Worm (Caenorhabditis elegans) whole organism, L1 larva: ENCODE measurements around the gene Y116F11B.8.

Experiments
- C04F5.9 ChIP-seq: sonication (generic microtip); optimal IDR thresholded peaks from 2 replicates; lab custom pipeline; 2016; ENCODE audit warnings: missing genetic modification characterization, missing compliant biosample characterization
- C16A3.4 ChIP-seq: fragments of 150-350 bp; optimal IDR thresholded peaks from 2 replicates; lab custom pipeline; 2014; ENCODE audit warnings: missing biosample characterization, missing genetic modification characterization
- Y116A8C.19 ChIP-seq: sonication (generic microtip); optimal IDR thresholded peaks from 2 replicates; lab custom pipeline; 2016; ENCODE audit warnings: missing compliant biosample characterization, missing genetic modification characterization, borderline replicate concordance
- aha-1 ChIP-seq: fragments of 150-350 bp; optimal IDR thresholded peaks from 2 replicates; lab custom pipeline; 2014; ENCODE audit warnings: missing biosample characterization, missing genetic modification characterization
- alr-1 ChIP-seq: fragments of 200-800 bp; sonication (Bioruptor generic); optimal IDR thresholded peaks from 2 replicates; lab custom pipeline; 2018; ENCODE audit warnings: borderline replicate concordance, mild to moderate bottlenecking, missing genetic modification characterization, missing compliant biosample characterization
- blmp-1 ChIP-seq: fragments of 150-350 bp; optimal IDR thresholded peaks from 2 replicates; lab custom pipeline; 2014; ENCODE audit warnings: missing biosample characterization, missing genetic modification characterization
- ceh-82 ChIP-seq, 3 experiments: fragments of 150-350 bp in 1 of 3; sonication (generic microtip) in 2 of 3; optimal IDR thresholded peaks; 2 replicates each; lab custom pipeline; 2014 to 2017; ENCODE audit warnings: missing biosample characterization in 3 of 3, missing genetic modification characterization in 3 of 3
- ceh-88 ChIP-seq: fragments of 200-800 bp; sonication (Bioruptor generic); IDR thresholded peaks from 2 replicates; pipeline ENCODE4 v1.3.6; 2022; ENCODE audit warnings: missing genetic modification characterization, missing compliant biosample characterization
- ces-1 ChIP-seq: fragments of 150-350 bp; optimal IDR thresholded peaks from 2 replicates; lab custom pipeline; 2014; ENCODE audit warnings: missing biosample characterization, missing genetic modification reagents, missing genetic modification characterization
- efl-1 ChIP-seq, 4 experiments: fragments of 150-350 bp; optimal IDR thresholded peaks in 3 of 4; peaks in 1 of 4; 1 replicate in 1 of 4; 2 replicates in 3 of 4; lab custom pipeline; 2014; ENCODE audit warnings: missing biosample characterization in 2 of 4, missing genetic modification characterization in 2 of 4, missing genetic modification reagents in 2 of 4
- egl-27 ChIP-seq, 2 experiments: fragments of 150-350 bp in 1 of 2; sonication (generic microtip); optimal IDR thresholded peaks; 3 replicates each; lab custom pipeline; 2017 to 2018; ENCODE audit warnings: missing biosample characterization in 2 of 2, missing genetic modification characterization in 2 of 2, missing genetic modification reagents in 2 of 2
- elt-2 ChIP-seq: sonication (generic microtip); optimal IDR thresholded peaks from 2 replicates; lab custom pipeline; 2016; ENCODE audit warnings: missing genetic modification characterization, mild to moderate bottlenecking, inconsistent platforms, missing compliant biosample characterization, missing genetic modification reagents
- fkh-10 ChIP-seq: sonication (generic microtip); optimal IDR thresholded peaks from 2 replicates; lab custom pipeline; 2017; ENCODE audit warnings: missing biosample characterization, missing genetic modification reagents, missing genetic modification characterization
- fos-1 ChIP-seq: fragments of 150-350 bp; optimal IDR thresholded peaks from 2 replicates; lab custom pipeline; 2014; ENCODE audit warnings: missing biosample characterization, missing genetic modification characterization
- hlh-4 ChIP-seq: sonication (generic microtip); optimal IDR thresholded peaks from 2 replicates; lab custom pipeline; 2016; ENCODE audit warnings: mild to moderate bottlenecking, missing genetic modification characterization, missing compliant biosample characterization
- irx-1 ChIP-seq: sonication (generic microtip); optimal IDR thresholded peaks from 2 replicates; lab custom pipeline; 2016; ENCODE audit warnings: missing genetic modification characterization, missing compliant biosample characterization
- lin-13 ChIP-seq: fragments of 150-350 bp; optimal IDR thresholded peaks from 2 replicates; lab custom pipeline; 2014; ENCODE audit warnings: missing biosample characterization, missing genetic modification reagents, missing genetic modification characterization
- lin-15B ChIP-seq: fragments of 150-350 bp; sonication (generic microtip); optimal IDR thresholded peaks from 3 replicates; lab custom pipeline; 2014; ENCODE audit warnings: missing biosample characterization, missing genetic modification characterization
- lin-35 ChIP-seq, 2 experiments: fragments of 150-350 bp; optimal IDR thresholded peaks; 2 replicates each; lab custom pipeline; 2014; ENCODE audit warnings: missing biosample characterization in 2 of 2, missing genetic modification characterization in 2 of 2, missing genetic modification reagents in 2 of 2
- lin-39 ChIP-seq: fragments of 150-350 bp; optimal IDR thresholded peaks from 2 replicates; lab custom pipeline; 2014; ENCODE audit warnings: missing biosample characterization, missing genetic modification reagents, missing genetic modification characterization
- mdl-1 ChIP-seq, 2 experiments: fragments of 150-350 bp; optimal IDR thresholded peaks; 2 replicates each; lab custom pipeline; 2014 to 2017; ENCODE audit warnings: missing biosample characterization in 2 of 2, missing genetic modification characterization in 2 of 2, inconsistent platforms in 1 of 2
- nhr-19 ChIP-seq: fragments of 200-800 bp; sonication (Bioruptor generic); conservative IDR thresholded peaks from 2 replicates; pipeline ENCODE4 v1.3.6; 2022; ENCODE audit warnings: missing genetic modification characterization, missing compliant biosample characterization
- nhr-28 ChIP-seq: fragments of 150-350 bp; optimal IDR thresholded peaks from 2 replicates; lab custom pipeline; 2014; ENCODE audit warnings: missing biosample characterization, missing genetic modification characterization
- nhr-47 ChIP-seq: sonication (generic microtip); optimal IDR thresholded peaks from 2 replicates; lab custom pipeline; 2016; ENCODE audit warnings: mild to moderate bottlenecking, missing genetic modification characterization, moderate library complexity, missing compliant biosample characterization
- nhr-84 ChIP-seq: sonication (generic microtip); optimal IDR thresholded peaks from 2 replicates; lab custom pipeline; 2017; ENCODE audit warnings: missing biosample characterization, missing genetic modification characterization
- nhr-90 ChIP-seq: sonication (generic microtip); optimal IDR thresholded peaks from 2 replicates; lab custom pipeline; 2016; ENCODE audit warnings: mild to moderate bottlenecking, missing genetic modification characterization, missing compliant biosample characterization; ENCODE audit not compliant: poor library complexity
- pag-3 ChIP-seq: sonication (generic microtip); optimal IDR thresholded peaks from 2 replicates; lab custom pipeline; 2017; ENCODE audit warnings: missing genetic modification characterization, mild to moderate bottlenecking, missing compliant biosample characterization, antibody characterized with exemption, borderline replicate concordance; ENCODE audit not compliant: insufficient read depth
- sox-4 ChIP-seq: sonication (generic microtip); optimal IDR thresholded peaks from 2 replicates; lab custom pipeline; 2016; ENCODE audit warnings: missing genetic modification characterization, missing compliant biosample characterization
- sup-37 ChIP-seq: fragments of 200-800 bp; sonication (Bioruptor generic); optimal IDR thresholded peaks from 2 replicates; lab custom pipeline; 2018; ENCODE audit warnings: mild to moderate bottlenecking, missing genetic modification characterization, missing compliant biosample characterization
- tbx-2 ChIP-seq: sonication (generic microtip); optimal IDR thresholded peaks from 2 replicates; lab custom pipeline; 2016; ENCODE audit warnings: missing genetic modification characterization, missing compliant biosample characterization
- unc-130 ChIP-seq: fragments of 150-350 bp; optimal IDR thresholded peaks from 2 replicates; lab custom pipeline; 2017; ENCODE audit warnings: missing biosample characterization, missing genetic modification characterization, inconsistent platforms
- unc-62 ChIP-seq: fragments of 150-350 bp; optimal IDR thresholded peaks from 2 replicates; lab custom pipeline; 2014; ENCODE audit warnings: missing biosample characterization, missing genetic modification reagents, missing genetic modification characterization
- unc-86 ChIP-seq: sonication (generic microtip); optimal IDR thresholded peaks from 2 replicates; lab custom pipeline; 2016; ENCODE audit warnings: missing genetic modification characterization, missing compliant biosample characterization
- vab-15 ChIP-seq: sonication (generic microtip); optimal IDR thresholded peaks from 2 replicates; lab custom pipeline; 2017; ENCODE audit warnings: missing genotype, mild to moderate bottlenecking, missing genetic modification characterization, missing compliant biosample characterization
- ztf-4 ChIP-seq: fragments of 150-350 bp; optimal IDR thresholded peaks from 2 replicates; lab custom pipeline; 2014; ENCODE audit warnings: missing biosample characterization, missing genetic modification characterization

The Y116F11B.8 gene

ce11 chrV:19845927-19846845 lies 11.2 kb upstream of the Y116F11B.8 start, which contains the start of gene Y116F11B.6:
Gene Y116F11B.6 (minus strand): TSS chrV:19845977.
- TF ChIP-seq ceh-88 (GFP tag; lab: Robert Waterston, UW) (no peak), efl-1 (optimal IDR thresholded peaks at IDR 0.05; lab: Kevin White, UChicago) (no peak), efl-1 (GFP tag; optimal IDR thresholded peaks at IDR 0.05 in 1 of 2; lab: Kevin White, UChicago) (peak in 1 of 2 experiments; percentile 46), unc-130 (tag; lab: Kevin White, UChicago) (no peak), elt-2 (peak; percentile 88), lin-35 (GFP tag; optimal IDR thresholded peaks at IDR 0.05; lab: Kevin White, UChicago) (no peak), fos-1 (tag; lab: Kevin White, UChicago) (no peak), pag-3 (tag; lab: Kevin White, UChicago) (no peak)

ce11 chrV:19848014-19848413 lies 9.4 kb upstream of the Y116F11B.8 start, which contains the start of gene Y116F11B.7:
Gene Y116F11B.7 (plus strand): TSS chrV:19848314.
- no peak for TF ChIP-seq hlh-4
- TF ChIP-seq efl-1 (optimal IDR thresholded peaks at IDR 0.05; lab: Kevin White, UChicago) = no peak
- TF ChIP-seq efl-1 (GFP tag; optimal IDR thresholded peaks at IDR 0.05 in 1 of 2; lab: Kevin White, UChicago) = peak in 1 of 2 experiments; percentile 20
- TF ChIP-seq ztf-4 (tag; lab: Kevin White, UChicago) = no peak

- TF ChIP-seq sup-37 (no peak), mdl-1 (tag; optimal IDR thresholded peaks at IDR 0.05; lab: Kevin White, UChicago) (no peak), hlh-4 (no peak)
These were observed 3.8 kb upstream of the Y116F11B.8 start for ce11 chrV:19853610-19854009.

- TF ChIP-seq unc-62 (no peak), ceh-82 (tag; optimal IDR thresholded peaks at IDR 0.05; lab: Kevin White, UChicago) (no peak), C16A3.4 (tag; lab: Kevin White, UChicago) (no peak), blmp-1 (no peak), irx-1 (tag; lab: Kevin White, UChicago) (no peak), alr-1 (tag; lab: Kevin White, UChicago) (no peak), tbx-2 (no peak), sox-4 (tag; lab: Kevin White, UChicago) (no peak), aha-1 (no peak), lin-39 (tag; lab: Kevin White, UChicago) (no peak), C04F5.9 (tag; lab: Kevin White, UChicago) (no peak), unc-130 (tag; lab: Kevin White, UChicago) (no peak), ceh-88 (GFP tag; lab: Robert Waterston, UW) (no peak), nhr-84 (tag; lab: Kevin White, UChicago) (no peak), lin-13 (GFP tag; lab: Kevin White, UChicago) (no peak)
- TF ChIP-seq, all 84 proteins: peak for 0
These were observed 1.1 kb upstream of the Y116F11B.8 start for ce11 chrV:19856335-19856734.

ce11 chrV:19856933-19857332 lies 501 bp upstream of the Y116F11B.8 start:
- TF ChIP-seq efl-1 (optimal IDR thresholded peaks at IDR 0.05; lab: Kevin White, UChicago) (no peak), efl-1 (GFP tag; optimal IDR thresholded peaks at IDR 0.05 in 1 of 2; lab: Kevin White, UChicago) (peak in 1 of 2 experiments; percentile 81), nhr-19 (GFP tag; lab: Robert Waterston, UW) (no peak)
- TF ChIP-seq, all 84 proteins: peak for 1

- TF ChIP-seq unc-86 (tag; lab: Kevin White, UChicago) = no peak
- no peak for TF ChIP-seq nhr-90 (tag; lab: Kevin White, UChicago)
- no peak for TF ChIP-seq Y116A8C.19
- no peak for TF ChIP-seq ces-1 (GFP tag; lab: Kevin White, UChicago)
- no peak for TF ChIP-seq ztf-4 (tag; lab: Kevin White, UChicago)
- no peak for TF ChIP-seq vab-15
- TF ChIP-seq nhr-47 (tag; lab: Kevin White, UChicago) = no peak
- no peak for TF ChIP-seq lin-13 (GFP tag; lab: Kevin White, UChicago)
- TF ChIP-seq lin-15B (tag; lab: Kevin White, UChicago) = no peak
- TF ChIP-seq fkh-10 = no peak
- no peak for TF ChIP-seq C16A3.4 (tag; lab: Kevin White, UChicago)
- no peak for TF ChIP-seq egl-27 (tag; optimal IDR thresholded peaks at IDR 0.05; lab: Kevin White, UChicago)
- no peak for TF ChIP-seq lin-39 (tag; lab: Kevin White, UChicago)
- no peak for TF ChIP-seq unc-62
- TF ChIP-seq nhr-28 = no peak
These were observed 2.8 kb downstream of the Y116F11B.8 start for ce11 chrV:19860225-19860624.
